Fruit fly (Drosophila melanogaster) whole organism, embryonic: Measurements from ENCODE around the gene CG10376.
A peak's percentile ranks its signal among the peaks of the same experiment; 100 is the strongest.

Source experiments
- Asciz ChIP-seq: fragments of 200-800 bp; sonication (Bioruptor generic); optimal IDR thresholded peaks from 2 replicates; lab custom pipeline; 2017; ENCODE audit warnings: missing biosample characterization, mild to moderate bottlenecking, missing genetic modification characterization, missing genetic modification reagents
- Atf3 ChIP-seq: fragments of 200-800 bp; sonication (Bioruptor generic); optimal IDR thresholded peaks from 3 replicates; lab custom pipeline; 2016; ENCODE audit warnings: missing biosample characterization, missing genetic modification characterization
- Bgb ChIP-seq: fragments of 200-800 bp; sonication (Bioruptor generic); IDR thresholded peaks from 2 replicates; pipeline ENCODE4 v1.3.6; 2022; ENCODE audit warnings: missing biosample characterization, missing genetic modification characterization; ENCODE audit not compliant: partially characterized antibody
- C15 ChIP-seq: fragments of 200-800 bp; sonication (Bioruptor generic); IDR thresholded peaks from 3 replicates; pipeline ENCODE4 v1.3.6; 2022; ENCODE audit warnings: missing biosample characterization, missing genetic modification characterization
- CG1024 ChIP-seq: fragments of 200-800 bp; sonication (Bioruptor generic); IDR thresholded peaks from 2 replicates; pipeline ENCODE4 v1.3.6; 2022; ENCODE audit warnings: missing biosample characterization, missing genetic modification characterization
- CG10366 ChIP-seq: fragments of 200-800 bp; sonication (Bioruptor generic); IDR thresholded peaks from 2 replicates; pipeline ENCODE4 v1.3.6; 2022; ENCODE audit warnings: missing biosample characterization, missing genetic modification characterization
- CG10543 ChIP-seq: fragments of 200-800 bp; sonication (Bioruptor generic); optimal IDR thresholded peaks from 3 replicates; lab custom pipeline; 2017; ENCODE audit warnings: missing biosample characterization, mild to moderate bottlenecking, missing genetic modification characterization, moderate library complexity
- CG1233 ChIP-seq: fragments of 200-800 bp; sonication (Bioruptor generic); optimal IDR thresholded peaks from 4 replicates; lab custom pipeline; 2018; ENCODE audit warnings: missing biosample characterization, mild to moderate bottlenecking, missing genetic modification characterization
- CG12744 ChIP-seq: fragments of 200-800 bp; sonication (Bioruptor generic); optimal IDR thresholded peaks from 2 replicates; lab custom pipeline; 2016; ENCODE audit warnings: missing biosample characterization, missing genetic modification characterization
- CG13775 ChIP-seq: fragments of 200-800 bp; sonication (Bioruptor generic); optimal IDR thresholded peaks from 3 replicates; lab custom pipeline; 2017; ENCODE audit warnings: missing biosample characterization, mild to moderate bottlenecking, missing genetic modification characterization
- CG16779 ChIP-seq: fragments of 200-800 bp; sonication (Bioruptor generic); IDR thresholded peaks from 2 replicates; pipeline ENCODE4 v1.3.6; 2022; ENCODE audit warnings: missing biosample characterization, missing genetic modification characterization
- CG18476 ChIP-seq: fragments of 200-800 bp; sonication (Bioruptor generic); optimal IDR thresholded peaks from 2 replicates; lab custom pipeline; 2016; ENCODE audit warnings: missing biosample characterization, mild to moderate bottlenecking, missing genetic modification characterization
- CG30020 ChIP-seq: fragments of 200-800 bp; optimal IDR thresholded peaks from 2 replicates; lab custom pipeline; 2019; ENCODE audit warnings: missing biosample characterization, mild to moderate bottlenecking, missing genetic modification characterization, moderate library complexity
- CG33557 ChIP-seq: fragments of 200-800 bp; sonication (Bioruptor generic); optimal IDR thresholded peaks from 2 replicates; lab custom pipeline; 2019; ENCODE audit warnings: missing biosample characterization, mild to moderate bottlenecking, missing genetic modification characterization, moderate library complexity
- CG3726 ChIP-seq: fragments of 200-800 bp; sonication (Bioruptor generic); IDR thresholded peaks from 3 replicates; pipeline ENCODE4, ENCODE4 v1.3.6; 2022; ENCODE audit warnings: missing biosample characterization, missing genetic modification characterization
- CG4328 ChIP-seq: fragments of 200-800 bp; sonication (Bioruptor generic); optimal IDR thresholded peaks from 3 replicates; lab custom pipeline; 2017; ENCODE audit warnings: missing biosample characterization, missing genetic modification reagents, missing genetic modification characterization
- CG5245 ChIP-seq: fragments of 200-800 bp; sonication (Bioruptor generic); optimal IDR thresholded peaks from 3 replicates; lab custom pipeline; 2016; ENCODE audit warnings: missing biosample characterization, missing genetic modification characterization
- CG6683 ChIP-seq: fragments of 200-800 bp; sonication (Bioruptor generic); optimal IDR thresholded peaks from 2 replicates; lab custom pipeline; 2017; ENCODE audit warnings: missing biosample characterization, mild to moderate bottlenecking, missing genetic modification characterization, missing genetic modification reagents
- CG6765 ChIP-seq: fragments of 200-800 bp; sonication (Bioruptor generic); optimal IDR thresholded peaks from 3 replicates; lab custom pipeline; 2017; ENCODE audit warnings: missing biosample characterization, mild to moderate bottlenecking, missing genetic modification characterization
- CG6854 ChIP-seq: fragments of 200-800 bp; sonication (Bioruptor generic); optimal IDR thresholded peaks from 3 replicates; lab custom pipeline; 2017; ENCODE audit warnings: missing biosample characterization, mild to moderate bottlenecking, missing genetic modification characterization
- CG7963 ChIP-seq: fragments of 200-800 bp; sonication (Bioruptor generic); IDR thresholded peaks from 3 replicates; pipeline ENCODE4 v1.3.6; 2022; ENCODE audit warnings: missing biosample characterization, missing genetic modification characterization; ENCODE audit not compliant: partially characterized antibody
- CTCF ChIP-seq: fragments of 200-800 bp; sonication (Bioruptor generic); optimal IDR thresholded peaks from 2 replicates; lab custom pipeline; 2017; ENCODE audit warnings: missing biosample characterization, mild to moderate bottlenecking, missing genetic modification characterization, moderate library complexity
- Doc3 ChIP-seq: fragments of 200-800 bp; sonication (Bioruptor generic); IDR thresholded peaks from 3 replicates; pipeline ENCODE4 v1.3.6; 2022; ENCODE audit warnings: missing biosample characterization, missing genetic modification characterization; ENCODE audit not compliant: partially characterized antibody
- HLH3B ChIP-seq: fragments of 200-800 bp; sonication (Bioruptor generic); IDR thresholded peaks from 2 replicates; pipeline ENCODE4 v1.3.6; 2022; ENCODE audit warnings: missing biosample characterization, missing genetic modification characterization
- Hey ChIP-seq: fragments of 200-800 bp; sonication (Bioruptor generic); optimal IDR thresholded peaks from 3 replicates; lab custom pipeline; 2018; ENCODE audit warnings: missing biosample characterization, mild to moderate bottlenecking, missing genetic modification characterization
- Mad ChIP-seq: fragments of 200-800 bp; sonication (Bioruptor generic); optimal IDR thresholded peaks from 2 replicates; lab custom pipeline; 2016; ENCODE audit warnings: missing biosample characterization, missing genetic modification characterization
- NC2β ChIP-seq: fragments of 200-800 bp; sonication (Bioruptor generic); optimal IDR thresholded peaks from 2 replicates; lab custom pipeline; 2016; ENCODE audit warnings: missing biosample characterization, missing genetic modification characterization
- Ptx1 ChIP-seq: fragments of 200-800 bp; sonication (Bioruptor generic); IDR thresholded peaks from 2 replicates; pipeline ENCODE4 v1.3.6; 2022; ENCODE audit warnings: missing biosample characterization, missing genetic modification characterization
- Side ChIP-seq: fragments of 200-800 bp; sonication (Bioruptor generic); optimal IDR thresholded peaks from 2 replicates; lab custom pipeline; 2016; ENCODE audit warnings: missing biosample characterization, missing genetic modification characterization
- Sin3A ChIP-seq: fragments of >200 bp; optimal IDR thresholded peaks from 2 replicates; lab custom pipeline; 2018
- Sox102F ChIP-seq: fragments of 200-800 bp; sonication (Bioruptor generic); optimal IDR thresholded peaks from 2 replicates; lab custom pipeline; 2018; ENCODE audit warnings: missing biosample characterization, mild to moderate bottlenecking, missing genetic modification characterization, moderate library complexity
- Taf1 ChIP-seq: fragments of 200-800 bp; sonication (Bioruptor generic); IDR thresholded peaks from 2 replicates; pipeline ENCODE4 v1.3.6; 2022; ENCODE audit warnings: missing biosample characterization, missing genetic modification characterization
- amos ChIP-seq: fragments of 200-800 bp; sonication (Bioruptor generic); IDR thresholded peaks from 2 replicates; pipeline ENCODE4 v1.3.6; 2022; ENCODE audit warnings: missing biosample characterization, missing genetic modification characterization; ENCODE audit not compliant: partially characterized antibody
- btn ChIP-seq: fragments of 200-800 bp; sonication (Bioruptor generic); optimal IDR thresholded peaks from 2 replicates; lab custom pipeline; 2016; ENCODE audit warnings: missing biosample characterization, missing genetic modification characterization
- crol ChIP-seq: fragments of 200-800 bp; sonication (Bioruptor generic); IDR thresholded peaks from 2 replicates; pipeline ENCODE4 v1.3.6; 2022; ENCODE audit warnings: missing biosample characterization, missing genetic modification characterization
- dmrt99B ChIP-seq: fragments of 200-800 bp; sonication (Bioruptor generic); optimal IDR thresholded peaks from 2 replicates; lab custom pipeline; 2018; ENCODE audit warnings: missing biosample characterization, mild to moderate bottlenecking, missing genetic modification characterization, moderate library complexity
- gsb-n ChIP-seq: fragments of 200-800 bp; sonication (Bioruptor generic); optimal IDR thresholded peaks from 3 replicates; lab custom pipeline; 2018; ENCODE audit warnings: missing biosample characterization, mild to moderate bottlenecking, missing genetic modification characterization
- hth ChIP-seq: fragments of >200 bp; optimal IDR thresholded peaks from 2 replicates; lab custom pipeline; 2017; ENCODE audit warnings: inconsistent platforms
- lilli ChIP-seq: fragments of 200-800 bp; sonication (Bioruptor generic); optimal IDR thresholded peaks from 3 replicates; lab custom pipeline; 2016; ENCODE audit warnings: missing biosample characterization, missing genetic modification characterization
- maf-S ChIP-seq: fragments of 200-800 bp; sonication (Bioruptor generic); optimal IDR thresholded peaks from 2 replicates; lab custom pipeline; 2016; ENCODE audit warnings: missing biosample characterization, missing genetic modification characterization
- nmo ChIP-seq: fragments of 200-800 bp; sonication (Bioruptor generic); optimal IDR thresholded peaks from 2 replicates; lab custom pipeline; 2018; ENCODE audit warnings: missing biosample characterization, mild to moderate bottlenecking, missing genetic modification characterization, moderate library complexity
- p53 ChIP-seq: fragments of 200-800 bp; sonication (Bioruptor generic); optimal IDR thresholded peaks from 2 replicates; lab custom pipeline; 2016; ENCODE audit warnings: missing biosample characterization, missing genetic modification characterization
- phol ChIP-seq: fragments of 200-800 bp; sonication (Bioruptor generic); optimal IDR thresholded peaks from 3 replicates; lab custom pipeline; 2018; ENCODE audit warnings: missing biosample characterization, mild to moderate bottlenecking, missing genetic modification characterization, moderate library complexity
- pita ChIP-seq: fragments of 200-800 bp; sonication (Bioruptor generic); optimal IDR thresholded peaks from 2 replicates; lab custom pipeline; 2017; ENCODE audit warnings: missing biosample characterization, mild to moderate bottlenecking, missing genetic modification characterization
- rib ChIP-seq: fragments of 200-800 bp; sonication (Bioruptor generic); IDR thresholded peaks from 2 replicates; pipeline ENCODE4 v1.3.6; 2022; ENCODE audit warnings: missing biosample characterization, missing genetic modification characterization
- ro ChIP-seq: fragments of 200-800 bp; sonication (Bioruptor generic); IDR thresholded peaks from 2 replicates; pipeline ENCODE4 v1.3.6; 2022; ENCODE audit warnings: missing biosample characterization, missing genetic modification characterization
- sens ChIP-seq: fragments of 200-800 bp; sonication (Bioruptor generic); peaks from one replicate; lab custom pipeline; 2016; ENCODE audit warnings: missing biosample characterization, missing genetic modification characterization
- seq ChIP-seq: fragments of 200-800 bp; sonication (Bioruptor generic); IDR thresholded peaks from 2 replicates; pipeline ENCODE4 v1.3.6; 2022; ENCODE audit warnings: missing biosample characterization, missing genetic modification characterization
- sr ChIP-seq: fragments of 200-800 bp; sonication (Bioruptor generic); IDR thresholded peaks from 3 replicates; pipeline ENCODE4 v1.3.6; 2022; ENCODE audit warnings: missing biosample characterization, missing genetic modification characterization
- tup ChIP-seq: fragments of 200-800 bp; sonication (Bioruptor generic); optimal IDR thresholded peaks from 2 replicates; lab custom pipeline; 2016; ENCODE audit warnings: missing biosample characterization, mild to moderate bottlenecking, missing genetic modification characterization, moderate library complexity
- vvl ChIP-seq: fragments of 200-800 bp; sonication (Bioruptor generic); IDR thresholded peaks from 2 replicates; pipeline ENCODE4 v1.3.6; 2022; ENCODE audit warnings: missing biosample characterization, missing genetic modification characterization
- wek ChIP-seq: fragments of 200-800 bp; sonication (Bioruptor generic); optimal IDR thresholded peaks from 3 replicates; lab custom pipeline; 2018; ENCODE audit warnings: missing biosample characterization, mild to moderate bottlenecking, missing genetic modification characterization, moderate library complexity

Gene CG10376

DNA sequence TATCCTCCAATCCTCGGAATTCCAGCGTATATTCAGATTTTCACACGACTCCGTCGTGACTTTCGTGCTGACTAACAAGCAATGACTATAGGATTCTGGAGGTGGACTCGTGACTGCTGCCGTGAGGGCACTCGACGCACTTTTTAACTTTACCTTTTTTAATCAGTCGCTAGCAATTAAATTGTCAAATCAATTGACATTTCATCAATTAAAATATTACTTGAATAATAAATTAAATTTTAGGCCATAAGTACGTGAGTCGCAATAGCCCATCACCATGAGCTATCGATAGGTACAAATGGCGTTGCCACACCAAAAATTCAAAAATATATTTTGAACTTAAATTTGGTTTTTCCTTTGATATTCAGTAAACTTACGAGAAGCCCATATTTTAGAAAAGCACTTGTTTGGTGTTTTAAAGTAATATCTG lies 2.7 kb upstream of the CG10376 start, which contains the start of gene Jwa (continued):
- TF ChIP-seq Doc3 (GFP tag; lab: Robert Waterston, UW), result peak; percentile 100
- peak; percentile 90 for TF ChIP-seq CG3726
- peak; percentile 65 for TF ChIP-seq CG6854 (GFP tag; lab: Kevin White, UChicago)
- no peak for TF ChIP-seq pita
- peak; percentile 64 for TF ChIP-seq CG16779 (GFP tag; lab: Robert Waterston, UW)
- peak; percentile 93 for TF ChIP-seq vvl (GFP tag; lab: Robert Waterston, UW)
- peak; percentile 89 for TF ChIP-seq CG10366
- TF ChIP-seq tup (GFP tag; lab: Kevin White, UChicago), result peak; percentile 67
- peak; percentile 96 for TF ChIP-seq NC2β (GFP tag; lab: Kevin White, UChicago)
- TF ChIP-seq amos (GFP tag; lab: Robert Waterston, UW), result peak; percentile 97
- TF ChIP-seq CG30020 (tag; lab: Kevin White, UChicago), result peak; percentile 85
- TF ChIP-seq phol (tag; lab: Kevin White, UChicago), result peak; percentile 87
- TF ChIP-seq maf-S (GFP tag; lab: Kevin White, UChicago), result peak; percentile 92
- TF ChIP-seq hth (lab: Kevin White, UChicago), result no peak
- TF ChIP-seq ro, result peak; percentile 70
- TF ChIP-seq sr (GFP tag; lab: Robert Waterston, UW), result peak; percentile 76; the same call in 2 of the 3 replicates
- TF ChIP-seq nmo (GFP tag; lab: Kevin White, UChicago), result peak; percentile 89
- peak; percentile 66 for TF ChIP-seq CG4328
- TF ChIP-seq lilli (GFP tag; lab: Kevin White, UChicago), result peak; percentile 97
- TF ChIP-seq Asciz (GFP tag; lab: Kevin White, UChicago), result peak; percentile 19
- peak; percentile 40 for TF ChIP-seq p53 (GFP tag; lab: Kevin White, UChicago)
- TF ChIP-seq crol (GFP tag; lab: Robert Waterston, UW), result peak; percentile 43
- TF ChIP-seq CG33557, result peak; percentile 91
- peak; percentile 91 for TF ChIP-seq Side (GFP tag; lab: Kevin White, UChicago)
- peak; percentile 97 for TF ChIP-seq sens
- TF ChIP-seq seq (GFP tag; lab: Robert Waterston, UW), result peak; percentile 83
- TF ChIP-seq CG1024 (GFP tag; lab: Robert Waterston, UW), result peak; percentile 87
- TF ChIP-seq gsb-n (tag; lab: Kevin White, UChicago), result peak; percentile 90
- TF ChIP-seq CG12744 (GFP tag; lab: Kevin White, UChicago), result peak; percentile 87
- TF ChIP-seq Taf1 (GFP tag; lab: Robert Waterston, UW), result peak; percentile 88
- TF ChIP-seq Mad, result peak; percentile 93
- peak; percentile 31 for TF ChIP-seq btn (GFP tag; lab: Kevin White, UChicago)
- peak; percentile 62 for TF ChIP-seq CG1233
- peak; percentile 94 for TF ChIP-seq HLH3B (GFP tag; lab: Robert Waterston, UW)
- peak; percentile 92 for TF ChIP-seq Atf3 (GFP tag; lab: Kevin White, UChicago)
- TF ChIP-seq C15, result peak; percentile 87
- peak; percentile 15 for TF ChIP-seq CG6765 (GFP tag; lab: Kevin White, UChicago)
- peak; percentile 94 for TF ChIP-seq CG10543 (GFP tag; lab: Kevin White, UChicago)
- TF ChIP-seq Bgb (GFP tag; lab: Robert Waterston, UW), result peak; percentile 98
- no peak for TF ChIP-seq wek (GFP tag; lab: Kevin White, UChicago)
- peak; percentile 93 for TF ChIP-seq CG7963 (GFP tag; lab: Robert Waterston, UW)
- peak; percentile 44 for TF ChIP-seq CG6683
- peak; percentile 81 for TF ChIP-seq rib (GFP tag; lab: Robert Waterston, UW)
- peak; percentile 97 for TF ChIP-seq Sox102F (GFP tag; lab: Kevin White, UChicago)
- peak; percentile 94 for TF ChIP-seq Ptx1 (GFP tag; lab: Robert Waterston, UW)
- TF ChIP-seq CG13775 (GFP tag; lab: Kevin White, UChicago), result peak; percentile 97
- peak; percentile 84 for TF ChIP-seq dmrt99B (tag; lab: Kevin White, UChicago)
- peak; percentile 51 for TF ChIP-seq Sin3A (lab: Kevin White, UChicago)
- TF ChIP-seq CG18476, result peak; percentile 79
- peak; percentile 65 for TF ChIP-seq Hey (tag; lab: Kevin White, UChicago)
- TF ChIP-seq CTCF, result no peak
- peak; percentile 62 for TF ChIP-seq CG5245 (GFP tag; lab: Kevin White, UChicago)
